Worm (Caenorhabditis elegans) whole organism, L4 larva: ENCODE data around the gene F38E9.1.

ENCODE experiments used
- ama-1 ChIP-seq: fragments of 150-350 bp; optimal IDR thresholded peaks from 2 replicates; lab custom pipeline; 2014; ENCODE audit warnings: inconsistent platforms, mixed read lengths
- attf-4 ChIP-seq: sonication (generic microtip); optimal IDR thresholded peaks from 3 replicates; lab custom pipeline; 2017; ENCODE audit warnings: missing biosample characterization, missing genetic modification characterization
- daf-12 ChIP-seq: fragments of 150-350 bp; optimal IDR thresholded peaks from 2 replicates; lab custom pipeline; 2014; ENCODE audit warnings: missing biosample characterization, missing genetic modification reagents, missing genetic modification characterization
- fos-1 ChIP-seq: fragments of 150-350 bp; optimal IDR thresholded peaks from 2 replicates; lab custom pipeline; 2014; ENCODE audit warnings: missing biosample characterization, missing genetic modification characterization
- nhr-41 ChIP-seq: fragments of 200-800 bp; sonication (Bioruptor generic); IDR thresholded peaks from 2 replicates; pipeline ENCODE4 v1.3.6; 2022; ENCODE audit warnings: missing genetic modification reagents, missing genetic modification characterization, missing compliant biosample characterization
- sdz-12 ChIP-seq: fragments of 200-800 bp; sonication (Bioruptor generic); optimal IDR thresholded peaks from 2 replicates; lab custom pipeline; 2018; ENCODE audit warnings: mild to moderate bottlenecking, missing genetic modification characterization, missing compliant biosample characterization
- unc-39 ChIP-seq: sonication (generic microtip); optimal IDR thresholded peaks from 2 replicates; lab custom pipeline; 2017; ENCODE audit warnings: missing biosample characterization, missing genetic modification characterization

- TF ChIP-seq unc-39 (tag; lab: Kevin White, UChicago) (no peak), daf-12 (tag; lab: Kevin White, UChicago) (no peak), nhr-41 (GFP tag; lab: Robert Waterston, UW) (no peak), sdz-12 (GFP tag; lab: Kevin White, UChicago) (no peak), ama-1 (lab: Kevin White, UChicago) (no peak), attf-4 (tag; lab: Kevin White, UChicago) (no peak), fos-1 (tag; lab: Kevin White, UChicago) (no peak)
Measured at ce11 chrX:16451124-16451523, 19.7 kb upstream of the F38E9.1 start.
